Fruit fly (Drosophila melanogaster) whole organism, embryonic: ENCODE measurements around the gene CG42847.

Experiments
- ATbp ChIP-seq: fragments of 200-800 bp; sonication (Bioruptor generic); optimal IDR thresholded peaks from 2 replicates; lab custom pipeline; 2017; ENCODE audit warnings: missing biosample characterization, mild to moderate bottlenecking, missing genetic modification characterization, missing genetic modification reagents
- Abd-B ChIP-seq: fragments of 200-800 bp; sonication (Bioruptor generic); optimal IDR thresholded peaks from 2 replicates; lab custom pipeline; 2018; ENCODE audit warnings: missing biosample characterization, mild to moderate bottlenecking, missing genetic modification characterization, moderate library complexity
- Bteb2 ChIP-seq: fragments of 200-800 bp; sonication (Bioruptor generic); optimal IDR thresholded peaks from 2 replicates; lab custom pipeline; 2016; ENCODE audit warnings: missing biosample characterization, missing genetic modification characterization
- CG11085 ChIP-seq: fragments of 200-800 bp; sonication (Bioruptor generic); IDR thresholded peaks from 2 replicates; pipeline ENCODE4 v1.3.6; 2022; ENCODE audit warnings: missing biosample characterization, missing genetic modification characterization
- CG11247 ChIP-seq: fragments of 200-800 bp; sonication (Bioruptor generic); IDR thresholded peaks from 2 replicates; pipeline ENCODE4 v1.3.6; 2022; ENCODE audit warnings: missing biosample characterization, missing genetic modification characterization
- CG14860 ChIP-seq: fragments of 200-800 bp; sonication (Bioruptor generic); IDR thresholded peaks from 3 replicates; pipeline ENCODE4 v1.3.6; 2022; ENCODE audit warnings: missing biosample characterization, missing genetic modification characterization; ENCODE audit not compliant: partially characterized antibody
- CG17385 ChIP-seq: fragments of 200-800 bp; sonication (Bioruptor generic); optimal IDR thresholded peaks from 3 replicates; lab custom pipeline; 2018; ENCODE audit warnings: missing biosample characterization, mild to moderate bottlenecking, missing genetic modification characterization
- CG17912 ChIP-seq: fragments of 200-800 bp; sonication (Bioruptor generic); optimal IDR thresholded peaks from 2 replicates; lab custom pipeline; 2018; ENCODE audit warnings: missing biosample characterization, mild to moderate bottlenecking, missing genetic modification characterization
- CG18619 ChIP-seq: fragments of 200-800 bp; sonication (Bioruptor generic); optimal IDR thresholded peaks from 3 replicates; lab custom pipeline; 2017; ENCODE audit warnings: missing biosample characterization, mild to moderate bottlenecking, missing genetic modification characterization
- CG2712 ChIP-seq: fragments of 200-800 bp; optimal IDR thresholded peaks from 3 replicates; lab custom pipeline; 2019; ENCODE audit warnings: missing biosample characterization, mild to moderate bottlenecking, missing genetic modification characterization, moderate library complexity
- CG33557 ChIP-seq: fragments of 200-800 bp; sonication (Bioruptor generic); optimal IDR thresholded peaks from 2 replicates; lab custom pipeline; 2019; ENCODE audit warnings: missing biosample characterization, mild to moderate bottlenecking, missing genetic modification characterization, moderate library complexity
- CG3847 ChIP-seq: fragments of 200-800 bp; sonication (Bioruptor generic); IDR thresholded peaks from 2 replicates; pipeline ENCODE4 v1.3.6; 2022; ENCODE audit warnings: missing biosample characterization, missing genetic modification characterization
- CG5245 ChIP-seq: fragments of 200-800 bp; sonication (Bioruptor generic); optimal IDR thresholded peaks from 3 replicates; lab custom pipeline; 2016; ENCODE audit warnings: missing biosample characterization, missing genetic modification characterization
- CG5953 ChIP-seq: fragments of 200-800 bp; sonication (Bioruptor generic); IDR thresholded peaks from 2 replicates; pipeline ENCODE4 v1.3.6; 2022; ENCODE audit warnings: missing biosample characterization, missing genetic modification characterization
- CG8290 ChIP-seq, 3 experiments: fragments of 200-800 bp; sonication (Bioruptor generic); optimal IDR thresholded peaks; 2 replicates each; lab custom pipeline; 2016 to 2019; ENCODE audit warnings: missing biosample characterization in 3 of 3, missing genetic modification characterization in 3 of 3, mild to moderate bottlenecking in 2 of 3, moderate library complexity in 1 of 3
- CG8359 ChIP-seq: fragments of 200-800 bp; sonication (Bioruptor generic); optimal IDR thresholded peaks from 2 replicates; lab custom pipeline; 2017; ENCODE audit warnings: missing biosample characterization, mild to moderate bottlenecking, missing genetic modification characterization, borderline replicate concordance
- CG9727 ChIP-seq: fragments of 200-800 bp; sonication (Bioruptor generic); optimal IDR thresholded peaks from 3 replicates; lab custom pipeline; 2017; ENCODE audit warnings: missing biosample characterization, mild to moderate bottlenecking, missing genetic modification characterization
- CG9817 ChIP-seq: fragments of 200-800 bp; sonication (Bioruptor generic); optimal IDR thresholded peaks from 2 replicates; lab custom pipeline; 2018; ENCODE audit warnings: missing biosample characterization, mild to moderate bottlenecking, missing genetic modification characterization, moderate library complexity
- Jarid2 ChIP-seq: fragments of 200-800 bp; sonication (Bioruptor generic); optimal IDR thresholded peaks from 3 replicates; lab custom pipeline; 2017; ENCODE audit warnings: mild to moderate bottlenecking, missing biosample characterization, missing genetic modification reagents, missing genetic modification characterization
- Lim3 ChIP-seq: fragments of 200-800 bp; sonication (Bioruptor generic); IDR thresholded peaks from 2 replicates; pipeline ENCODE4 v1.3.6; 2022; ENCODE audit warnings: missing biosample characterization, missing genetic modification characterization
- Max ChIP-seq: fragments of 200-800 bp; sonication (Bioruptor generic); optimal IDR thresholded peaks from 2 replicates; lab custom pipeline; 2016; ENCODE audit warnings: missing biosample characterization, mild to moderate bottlenecking, missing genetic modification characterization
- NC2α ChIP-seq: fragments of 200-800 bp; sonication (Bioruptor generic); optimal IDR thresholded peaks from 2 replicates; lab custom pipeline; 2016; ENCODE audit warnings: missing biosample characterization, missing genetic modification characterization
- Neu2 ChIP-seq: fragments of 200-800 bp; sonication (Bioruptor generic); optimal IDR thresholded peaks from 3 replicates; lab custom pipeline; 2016; ENCODE audit warnings: missing biosample characterization, missing genetic modification characterization, borderline replicate concordance
- NfI ChIP-seq: fragments of 200-800 bp; sonication (Bioruptor generic); optimal IDR thresholded peaks from 3 replicates; lab custom pipeline; 2018; ENCODE audit warnings: missing biosample characterization, mild to moderate bottlenecking, missing genetic modification characterization, moderate library complexity
- PHDP ChIP-seq: fragments of 200-800 bp; sonication (Bioruptor generic); optimal IDR thresholded peaks from 3 replicates; lab custom pipeline; 2018; ENCODE audit warnings: missing biosample characterization, mild to moderate bottlenecking, missing genetic modification characterization, moderate library complexity
- Rfx ChIP-seq: fragments of 200-800 bp; sonication (Bioruptor generic); IDR thresholded peaks from 2 replicates; pipeline ENCODE4 v1.3.6; 2022; ENCODE audit warnings: missing biosample characterization, missing genetic modification characterization
- Six4 ChIP-seq: fragments of 200-800 bp; sonication (Bioruptor generic); optimal IDR thresholded peaks from 2 replicates; lab custom pipeline; 2016; ENCODE audit warnings: missing biosample characterization, missing genetic modification characterization
- ap ChIP-seq: fragments of 200-800 bp; sonication (Bioruptor generic); IDR thresholded peaks from 2 replicates; pipeline ENCODE4 v1.3.6; 2022; ENCODE audit warnings: missing biosample characterization, missing genetic modification characterization
- ash1 ChIP-seq: fragments of 200-800 bp; sonication (Bioruptor generic); optimal IDR thresholded peaks from 2 replicates; lab custom pipeline; 2018; ENCODE audit warnings: missing biosample characterization, mild to moderate bottlenecking, missing genetic modification characterization
- bbx ChIP-seq: fragments of 200-800 bp; sonication (Bioruptor generic); IDR thresholded peaks from 2 replicates; pipeline ENCODE4 v1.3.6; 2022; ENCODE audit warnings: missing biosample characterization, missing genetic modification characterization; ENCODE audit not compliant: partially characterized antibody
- bowl ChIP-seq: fragments of 200-800 bp; sonication (Bioruptor generic); IDR thresholded peaks from 2 replicates; pipeline ENCODE4 v1.3.6; 2022; ENCODE audit warnings: missing biosample characterization, missing genetic modification characterization
- br ChIP-seq: fragments of >200 bp; optimal IDR thresholded peaks from 2 replicates; lab custom pipeline; 2017
- crc ChIP-seq: fragments of 200-800 bp; sonication (Bioruptor generic); optimal IDR thresholded peaks from 2 replicates; lab custom pipeline; 2016; ENCODE audit warnings: missing biosample characterization, missing genetic modification characterization
- dan ChIP-seq: fragments of 200-800 bp; sonication (Bioruptor generic); IDR thresholded peaks from 2 replicates; pipeline ENCODE4 v1.3.6; 2022; ENCODE audit warnings: missing biosample characterization, missing genetic modification characterization
- dati ChIP-seq: fragments of 200-800 bp; sonication (Bioruptor generic); IDR thresholded peaks from 2 replicates; pipeline ENCODE4 v1.3.6; 2022; ENCODE audit warnings: missing biosample characterization, missing genetic modification characterization
- grau ChIP-seq: fragments of 200-800 bp; optimal IDR thresholded peaks from 3 replicates; lab custom pipeline; 2019; ENCODE audit warnings: missing biosample characterization, mild to moderate bottlenecking, missing genetic modification characterization, moderate library complexity
- insv ChIP-seq, 2 experiments: fragments of 200-800 bp; sonication (Bioruptor generic); optimal IDR thresholded peaks; 3 replicates each; lab custom pipeline; 2016 to 2018; ENCODE audit warnings: missing biosample characterization in 2 of 2, missing genetic modification characterization in 2 of 2
- kay ChIP-seq: fragments of 200-800 bp; sonication (Bioruptor generic); optimal IDR thresholded peaks from 2 replicates; lab custom pipeline; 2016; ENCODE audit warnings: missing biosample characterization, missing genetic modification characterization
- ken ChIP-seq: fragments of 200-800 bp; sonication (Bioruptor generic); IDR thresholded peaks from 3 replicates; pipeline ENCODE4 v1.3.6; 2022; ENCODE audit warnings: missing biosample characterization, missing genetic modification characterization
- maf-S ChIP-seq: fragments of 200-800 bp; sonication (Bioruptor generic); optimal IDR thresholded peaks from 2 replicates; lab custom pipeline; 2016; ENCODE audit warnings: missing biosample characterization, missing genetic modification characterization
- mirr ChIP-seq: fragments of 200-800 bp; sonication (Bioruptor generic); optimal IDR thresholded peaks from 3 replicates; lab custom pipeline; 2018; ENCODE audit warnings: missing biosample characterization, mild to moderate bottlenecking, missing genetic modification characterization
- nmo ChIP-seq: fragments of 200-800 bp; sonication (Bioruptor generic); optimal IDR thresholded peaks from 2 replicates; lab custom pipeline; 2018; ENCODE audit warnings: missing biosample characterization, mild to moderate bottlenecking, missing genetic modification characterization, moderate library complexity
- nom ChIP-seq: fragments of 200-800 bp; sonication (Bioruptor generic); optimal IDR thresholded peaks from 2 replicates; lab custom pipeline; 2017; ENCODE audit warnings: missing biosample characterization, missing genetic modification characterization, mild to moderate bottlenecking, moderate library complexity, missing genetic modification reagents
- p53 ChIP-seq: fragments of 200-800 bp; sonication (Bioruptor generic); optimal IDR thresholded peaks from 2 replicates; lab custom pipeline; 2016; ENCODE audit warnings: missing biosample characterization, missing genetic modification characterization
- pfk ChIP-seq: fragments of 200-800 bp; sonication (Bioruptor generic); optimal IDR thresholded peaks from 2 replicates; lab custom pipeline; 2018; ENCODE audit warnings: missing biosample characterization, mild to moderate bottlenecking, missing genetic modification characterization, moderate library complexity
- prd ChIP-seq, 3 experiments: fragments of >200 bp in 2 of 3; fragments of 200-800 bp in 1 of 3; sonication (Bioruptor generic) in 1 of 3; optimal IDR thresholded peaks in 2 of 3; IDR thresholded peaks in 1 of 3; 2 replicates in 2 of 3; 3 replicates in 1 of 3; pipeline versions ENCODE4 v1.3.6 to Lab custom; 2017 to 2022; ENCODE audit warnings: missing biosample characterization in 1 of 3, missing genetic modification characterization in 1 of 3
- pros ChIP-seq: fragments of 200-800 bp; sonication (Bioruptor generic); optimal IDR thresholded peaks from 3 replicates; lab custom pipeline; 2019; ENCODE audit warnings: missing biosample characterization, mild to moderate bottlenecking, missing genetic modification characterization, moderate library complexity
- slp2 ChIP-seq: fragments of 200-800 bp; sonication (Bioruptor generic); optimal IDR thresholded peaks from 2 replicates; lab custom pipeline; 2016; ENCODE audit warnings: missing biosample characterization, missing genetic modification characterization
- tx ChIP-seq: fragments of 200-800 bp; sonication (Bioruptor generic); optimal IDR thresholded peaks from 2 replicates; lab custom pipeline; 2016; ENCODE audit warnings: missing biosample characterization, missing genetic modification characterization

The CG42847 gene

dm6 chr2L:9430992-9431602 lies 3.4 kb downstream of the CG42847 start, which contains the start of the genes FucTB and scat (continued):
- TF ChIP-seq CG2712 (tag; lab: Kevin White, UChicago) (peak; percentile 96), NfI (GFP tag; lab: Kevin White, UChicago) (peak; percentile 92), CG3847 (GFP tag; lab: Robert Waterston, UW) (peak; percentile 96), br (lab: Kevin White, UChicago) (no peak), Rfx (peak; percentile 94), PHDP (peak; percentile 92), prd (optimal IDR thresholded peaks at IDR 0.05; lab: Kevin White, UChicago) (no peak), prd (GFP tag; IDR thresholded peaks at IDR 0.05; lab: Robert Waterston, UW) (peak; percentile 95), NC2α (GFP tag; lab: Kevin White, UChicago) (no peak), Bteb2 (peak; percentile 31), CG11085 (GFP tag; lab: Robert Waterston, UW) (peak; percentile 88), slp2 (GFP tag; lab: Kevin White, UChicago) (no peak), p53 (no peak), ATbp (peak; percentile 66), pfk (GFP tag; lab: Kevin White, UChicago) (peak; percentile 11), bbx (GFP tag; lab: Robert Waterston, UW) (peak; percentile 23; the same call in 1 of the 2 replicates), bowl (GFP tag; lab: Robert Waterston, UW) (peak; percentile 55; the same call in 1 of the 2 replicates), CG33557 (GFP tag; lab: Kevin White, UChicago) (peak; percentile 86), maf-S (GFP tag; lab: Kevin White, UChicago) (peak; percentile 43), CG9727 (GFP tag; lab: Kevin White, UChicago) (peak; percentile 96), Jarid2 (GFP tag; lab: Kevin White, UChicago) (peak; percentile 5), Neu2 (GFP tag; lab: Kevin White, UChicago) (no peak), Max (GFP tag; lab: Kevin White, UChicago) (peak; percentile 65), CG14860 (GFP tag; lab: Robert Waterston, UW) (no peak), grau (peak; percentile 94), mirr (GFP tag; lab: Kevin White, UChicago) (no peak), CG18619 (GFP tag; lab: Kevin White, UChicago) (peak; percentile 95), Six4 (GFP tag; lab: Kevin White, UChicago) (peak; percentile 85), CG8290 (GFP tag; optimal IDR thresholded peaks at IDR 0.05; lab: Kevin White, UChicago) (peak; percentile 79), CG8290 (tag; optimal IDR thresholded peaks at IDR 0.05; lab: Kevin White, UChicago) (peak in 1 of 2 experiments; percentile 48), CG11247 (GFP tag; lab: Robert Waterston, UW) (peak; percentile 91), CG9817 (peak; percentile 94), crc (GFP tag; lab: Kevin White, UChicago) (no peak), ap (GFP tag; lab: Robert Waterston, UW) (peak; percentile 84), insv (GFP tag; optimal IDR thresholded peaks at IDR 0.05; lab: Kevin White, UChicago) (peak in 1 of 2 experiments; percentile 60), pros (GFP tag; lab: Kevin White, UChicago) (no peak), Abd-B (GFP tag; lab: Kevin White, UChicago) (peak; percentile 95), tx (GFP tag; lab: Kevin White, UChicago) (peak; percentile 66), dati (GFP tag; lab: Robert Waterston, UW) (peak; percentile 57; the same call in 1 of the 2 replicates), CG5245 (GFP tag; lab: Kevin White, UChicago) (peak; percentile 79), dan (GFP tag; lab: Robert Waterston, UW) (peak; percentile 76), CG5953 (no peak), CG17912 (GFP tag; lab: Kevin White, UChicago) (peak; percentile 73), CG8359 (peak; percentile 52), Lim3 (peak; percentile 76), CG17385 (peak; percentile 79), ash1 (GFP tag; lab: Kevin White, UChicago) (no peak), kay (GFP tag; lab: Kevin White, UChicago) (peak; percentile 76), nom (GFP tag; lab: Kevin White, UChicago) (no peak), nmo (GFP tag; lab: Kevin White, UChicago) (peak; percentile 98), ken (GFP tag; lab: Robert Waterston, UW) (peak; percentile 92)
